Fruit fly (Drosophila melanogaster) whole organism, embryonic: Measurements from ENCODE around the gene CG1074.
A peak's percentile ranks its signal among the peaks of the same experiment; 100 is the strongest.

Experiments
- Atf-2 ChIP-seq: fragments of 200-800 bp; sonication (Bioruptor generic); optimal IDR thresholded peaks from 2 replicates; lab custom pipeline; 2016; ENCODE audit warnings: missing biosample characterization, missing genetic modification characterization
- Atf3 ChIP-seq: fragments of 200-800 bp; sonication (Bioruptor generic); optimal IDR thresholded peaks from 3 replicates; lab custom pipeline; 2016; ENCODE audit warnings: missing biosample characterization, missing genetic modification characterization
- Atf6 ChIP-seq: fragments of 200-800 bp; sonication (Bioruptor generic); IDR thresholded peaks from 2 replicates; pipeline ENCODE4 v1.3.6; 2022; ENCODE audit warnings: missing biosample characterization, missing genetic modification characterization
- CG1024 ChIP-seq: fragments of 200-800 bp; sonication (Bioruptor generic); IDR thresholded peaks from 2 replicates; pipeline ENCODE4 v1.3.6; 2022; ENCODE audit warnings: missing biosample characterization, missing genetic modification characterization
- CG11398 ChIP-seq: fragments of 200-800 bp; sonication (Bioruptor generic); optimal IDR thresholded peaks from 2 replicates; lab custom pipeline; 2016; ENCODE audit warnings: missing biosample characterization, missing genetic modification characterization
- CG14050 ChIP-seq: fragments of 200-800 bp; sonication (Bioruptor generic); IDR thresholded peaks from 3 replicates; pipeline ENCODE4 v1.3.6; 2022; ENCODE audit warnings: missing biosample characterization, missing genetic modification characterization
- CG15073 ChIP-seq: fragments of 200-800 bp; sonication (Bioruptor generic); optimal IDR thresholded peaks from 2 replicates; lab custom pipeline; 2016; ENCODE audit warnings: missing biosample characterization, missing genetic modification characterization
- CG17568 ChIP-seq: fragments of 200-800 bp; sonication (Bioruptor generic); optimal IDR thresholded peaks from 2 replicates; lab custom pipeline; 2018; ENCODE audit warnings: missing biosample characterization, mild to moderate bottlenecking, missing genetic modification characterization, moderate library complexity
- CG1832 ChIP-seq: fragments of 200-800 bp; sonication (Bioruptor generic); optimal IDR thresholded peaks from 2 replicates; lab custom pipeline; 2017; ENCODE audit warnings: missing biosample characterization, mild to moderate bottlenecking, missing genetic modification characterization, inconsistent platforms
- CG2875 ChIP-seq: fragments of 200-800 bp; sonication (Bioruptor generic); optimal IDR thresholded peaks from 2 replicates; lab custom pipeline; 2017; ENCODE audit warnings: missing biosample characterization, mild to moderate bottlenecking, missing genetic modification characterization, missing genetic modification reagents
- CG3065 ChIP-seq: fragments of 200-800 bp; sonication (Bioruptor generic); optimal IDR thresholded peaks from 2 replicates; lab custom pipeline; 2016; ENCODE audit warnings: missing biosample characterization, missing genetic modification characterization
- CG33557 ChIP-seq: fragments of 200-800 bp; sonication (Bioruptor generic); optimal IDR thresholded peaks from 2 replicates; lab custom pipeline; 2019; ENCODE audit warnings: missing biosample characterization, mild to moderate bottlenecking, missing genetic modification characterization, moderate library complexity
- CG6272 ChIP-seq: fragments of 200-800 bp; sonication (Bioruptor generic); IDR thresholded peaks from 2 replicates; pipeline ENCODE4 v1.3.6; 2022; ENCODE audit warnings: missing biosample characterization, missing genetic modification characterization
- CG7839 ChIP-seq: fragments of 200-800 bp; sonication (Bioruptor generic); optimal IDR thresholded peaks from 3 replicates; lab custom pipeline; 2018; ENCODE audit warnings: missing biosample characterization, mild to moderate bottlenecking, missing genetic modification characterization, moderate library complexity
- CG8281 ChIP-seq: fragments of 200-800 bp; sonication (Bioruptor generic); optimal IDR thresholded peaks from 2 replicates; lab custom pipeline; 2018; ENCODE audit warnings: missing biosample characterization, mild to moderate bottlenecking, missing genetic modification characterization, moderate library complexity
- CG8478 ChIP-seq: fragments of >200 bp; optimal IDR thresholded peaks from 2 replicates; lab custom pipeline; 2018
- D ChIP-seq, 2 experiments: fragments of 200-800 bp in 1 of 2; fragments of >200 bp in 1 of 2; sonication (Bioruptor generic) in 1 of 2; optimal IDR thresholded peaks; 2 replicates in 1 of 2; 3 replicates in 1 of 2; lab custom pipeline; 2017; ENCODE audit warnings: mild to moderate bottlenecking in 1 of 2, missing biosample characterization in 1 of 2, missing genetic modification characterization in 1 of 2, missing genetic modification reagents in 1 of 2
- Dp ChIP-seq: fragments of 200-800 bp; sonication (Bioruptor generic); optimal IDR thresholded peaks from 2 replicates; lab custom pipeline; 2018; ENCODE audit warnings: missing biosample characterization, mild to moderate bottlenecking, missing genetic modification characterization, moderate library complexity
- E2f2 ChIP-seq: fragments of 200-800 bp; sonication (Bioruptor generic); IDR thresholded peaks from 2 replicates; pipeline ENCODE4 v1.3.6; 2022; ENCODE audit warnings: missing biosample characterization, missing genetic modification characterization
- Fer1 ChIP-seq: fragments of 200-800 bp; sonication (Bioruptor generic); optimal IDR thresholded peaks from 2 replicates; lab custom pipeline; 2017; ENCODE audit warnings: missing biosample characterization, mild to moderate bottlenecking, missing genetic modification characterization
- Max ChIP-seq: fragments of 200-800 bp; sonication (Bioruptor generic); optimal IDR thresholded peaks from 2 replicates; lab custom pipeline; 2016; ENCODE audit warnings: missing biosample characterization, mild to moderate bottlenecking, missing genetic modification characterization
- NK7.1 ChIP-seq: fragments of 200-800 bp; sonication (Bioruptor generic); optimal IDR thresholded peaks from 3 replicates; lab custom pipeline; 2016; ENCODE audit warnings: missing biosample characterization, missing genetic modification characterization
- ac ChIP-seq: fragments of 200-800 bp; sonication (Bioruptor generic); optimal IDR thresholded peaks from 3 replicates; lab custom pipeline; 2017; ENCODE audit warnings: missing biosample characterization, mild to moderate bottlenecking, missing genetic modification characterization
- amos ChIP-seq: fragments of 200-800 bp; sonication (Bioruptor generic); IDR thresholded peaks from 2 replicates; pipeline ENCODE4 v1.3.6; 2022; ENCODE audit warnings: missing biosample characterization, missing genetic modification characterization; ENCODE audit not compliant: partially characterized antibody
- chm ChIP-seq: fragments of 200-800 bp; sonication (Bioruptor generic); IDR thresholded peaks from 2 replicates; pipeline ENCODE4 v1.3.6; 2022; ENCODE audit warnings: missing biosample characterization, missing genetic modification characterization
- danr ChIP-seq: fragments of 200-800 bp; sonication (Bioruptor generic); IDR thresholded peaks from 2 replicates; pipeline ENCODE4 v1.3.6; 2022; ENCODE audit warnings: missing biosample characterization, missing genetic modification characterization
- hb ChIP-seq: fragments of 200-800 bp; sonication (Bioruptor generic); IDR thresholded peaks from 3 replicates; pipeline ENCODE4 v1.3.6; 2022; ENCODE audit warnings: missing biosample characterization, missing genetic modification characterization; ENCODE audit not compliant: partially characterized antibody
- hth ChIP-seq: fragments of >200 bp; optimal IDR thresholded peaks from 2 replicates; lab custom pipeline; 2017; ENCODE audit warnings: inconsistent platforms
- ind ChIP-seq: fragments of 200-800 bp; sonication (Bioruptor generic); optimal IDR thresholded peaks from 3 replicates; lab custom pipeline; 2016; ENCODE audit warnings: missing biosample characterization, missing genetic modification characterization
- jumu ChIP-seq: fragments of 200-800 bp; sonication (Bioruptor generic); optimal IDR thresholded peaks from 3 replicates; lab custom pipeline; 2016; ENCODE audit warnings: missing biosample characterization, missing genetic modification characterization
- kay ChIP-seq: fragments of 200-800 bp; sonication (Bioruptor generic); optimal IDR thresholded peaks from 2 replicates; lab custom pipeline; 2016; ENCODE audit warnings: missing biosample characterization, missing genetic modification characterization
- lab ChIP-seq: fragments of 200-800 bp; sonication (Bioruptor generic); optimal IDR thresholded peaks from 3 replicates; lab custom pipeline; 2017; ENCODE audit warnings: missing biosample characterization, missing genetic modification characterization, mild to moderate bottlenecking, moderate library complexity, missing genetic modification reagents
- lmd ChIP-seq: fragments of 200-800 bp; sonication (Bioruptor generic); IDR thresholded peaks from 2 replicates; pipeline ENCODE4 v1.3.6; 2022; ENCODE audit warnings: missing biosample characterization, missing genetic modification characterization
- lola ChIP-seq, 3 experiments: fragments of >200 bp in 2 of 3; fragments of 200-800 bp in 1 of 3; sonication (Bioruptor generic) in 1 of 3; optimal IDR thresholded peaks; 2 replicates each; lab custom pipeline; 2017 to 2019; ENCODE audit warnings: missing biosample characterization in 3 of 3, missing genetic modification characterization in 3 of 3, mild to moderate bottlenecking in 1 of 3, moderate library complexity in 1 of 3
- mam ChIP-seq: fragments of 200-800 bp; sonication (Bioruptor generic); optimal IDR thresholded peaks from 3 replicates; lab custom pipeline; 2016; ENCODE audit warnings: missing biosample characterization, missing genetic modification characterization
- p53 ChIP-seq: fragments of 200-800 bp; sonication (Bioruptor generic); optimal IDR thresholded peaks from 2 replicates; lab custom pipeline; 2016; ENCODE audit warnings: missing biosample characterization, missing genetic modification characterization
- pho ChIP-seq: fragments of 200-800 bp; sonication (Bioruptor generic); optimal IDR thresholded peaks from 2 replicates; lab custom pipeline; 2016; ENCODE audit warnings: missing biosample characterization, missing genetic modification characterization
- pzg ChIP-seq: fragments of 200-800 bp; sonication (Bioruptor generic); optimal IDR thresholded peaks from 3 replicates; lab custom pipeline; 2018; ENCODE audit warnings: missing biosample characterization, mild to moderate bottlenecking, missing genetic modification characterization, moderate library complexity
- sc ChIP-seq, 3 experiments: fragments of >200 bp in 2 of 3; fragments of 200-800 bp in 1 of 3; sonication (Bioruptor generic) in 1 of 3; optimal IDR thresholded peaks; 2 replicates in 2 of 3; 3 replicates in 1 of 3; lab custom pipeline; 2017; ENCODE audit warnings: mild to moderate bottlenecking in 1 of 3, missing biosample characterization in 1 of 3, missing genetic modification characterization in 1 of 3, missing genetic modification reagents in 1 of 3
- seq ChIP-seq: fragments of 200-800 bp; sonication (Bioruptor generic); IDR thresholded peaks from 2 replicates; pipeline ENCODE4 v1.3.6; 2022; ENCODE audit warnings: missing biosample characterization, missing genetic modification characterization
- slou ChIP-seq: fragments of 200-800 bp; sonication (Bioruptor generic); optimal IDR thresholded peaks from 3 replicates; lab custom pipeline; 2016; ENCODE audit warnings: missing biosample characterization, missing genetic modification characterization
- sob ChIP-seq: fragments of 200-800 bp; sonication (Bioruptor generic); IDR thresholded peaks from 2 replicates; pipeline ENCODE4 v1.3.6; 2022; ENCODE audit warnings: missing biosample characterization, missing genetic modification characterization
- stc ChIP-seq: fragments of 200-800 bp; sonication (Bioruptor generic); IDR thresholded peaks from 2 replicates; pipeline ENCODE4 v1.3.6; 2022; ENCODE audit warnings: missing biosample characterization, missing genetic modification characterization
- toy ChIP-seq: fragments of 200-800 bp; sonication (Bioruptor generic); IDR thresholded peaks from 2 replicates; pipeline ENCODE4 v1.3.6; 2022; ENCODE audit warnings: missing biosample characterization, missing genetic modification characterization
- trem ChIP-seq: fragments of 200-800 bp; optimal IDR thresholded peaks from 3 replicates; lab custom pipeline; 2019; ENCODE audit warnings: missing biosample characterization, mild to moderate bottlenecking, missing genetic modification characterization, moderate library complexity
- twi ChIP-seq: fragments of 200-800 bp; optimal IDR thresholded peaks from 2 replicates; lab custom pipeline; 2019; ENCODE audit warnings: missing biosample characterization, mild to moderate bottlenecking, missing genetic modification characterization, moderate library complexity
- unc-4 ChIP-seq: fragments of 200-800 bp; sonication (Bioruptor generic); IDR thresholded peaks from 2 replicates; pipeline ENCODE4 v1.3.6; 2022; ENCODE audit warnings: missing biosample characterization, missing genetic modification characterization; ENCODE audit not compliant: partially characterized antibody
- wek ChIP-seq: fragments of 200-800 bp; sonication (Bioruptor generic); optimal IDR thresholded peaks from 3 replicates; lab custom pipeline; 2018; ENCODE audit warnings: missing biosample characterization, mild to moderate bottlenecking, missing genetic modification characterization, moderate library complexity

The CG1074 gene

dm6 chr3R:4394654-4395581, 38.8 kb upstream of the CG1074 start (continued):
- TF ChIP-seq pzg (GFP tag; lab: Kevin White, UChicago) (peak; percentile 13), seq (GFP tag; lab: Robert Waterston, UW) (peak; percentile 91), CG7839 (peak; percentile 94), kay (GFP tag; lab: Kevin White, UChicago) (peak; percentile 76), slou (GFP tag; lab: Kevin White, UChicago) (peak; percentile 34), CG6272 (peak; percentile 79), hb (GFP tag; lab: Robert Waterston, UW) (no peak), CG17568 (GFP tag; lab: Kevin White, UChicago) (peak; percentile 74), sob (GFP tag; lab: Robert Waterston, UW) (peak; percentile 88), ind (GFP tag; lab: Kevin White, UChicago) (peak; percentile 91), CG8281 (tag; lab: Kevin White, UChicago) (peak; percentile 57), chm (peak; percentile 17; the same call in 1 of the 2 replicates), sc (optimal IDR thresholded peaks at IDR 0.05; lab: Kevin White, UChicago) (no peak), sc (GFP tag; optimal IDR thresholded peaks at IDR 0.05; lab: Kevin White, UChicago) (peak; percentile 47), wek (GFP tag; lab: Kevin White, UChicago) (peak; percentile 52), lmd (GFP tag; lab: Robert Waterston, UW) (peak; percentile 88), lola (GFP tag; optimal IDR thresholded peaks at IDR 0.05; lab: Kevin White, UChicago) (peak in 1 of 3 experiments; percentile 51), CG14050 (GFP tag; lab: Robert Waterston, UW) (peak; percentile 86), danr (peak; percentile 67), toy (no peak), D (optimal IDR thresholded peaks at IDR 0.05; lab: Kevin White, UChicago) (no peak), D (GFP tag; optimal IDR thresholded peaks at IDR 0.05; lab: Kevin White, UChicago) (peak; percentile 76), lab (GFP tag; lab: Kevin White, UChicago) (peak; percentile 95), CG2875 (GFP tag; lab: Kevin White, UChicago) (peak; percentile 75), CG1024 (GFP tag; lab: Robert Waterston, UW) (peak; percentile 67; the same call in 1 of the 2 replicates), NK7.1 (GFP tag; lab: Kevin White, UChicago) (peak; percentile 75), twi (peak; percentile 57), CG1832 (GFP tag; lab: Kevin White, UChicago) (no peak), CG15073 (GFP tag; lab: Kevin White, UChicago) (no peak), CG11398 (GFP tag; lab: Kevin White, UChicago) (peak; percentile 74), amos (GFP tag; lab: Robert Waterston, UW) (no peak), mam (GFP tag; lab: Kevin White, UChicago) (peak; percentile 88), p53 (GFP tag; lab: Kevin White, UChicago) (peak; percentile 49), CG3065 (GFP tag; lab: Kevin White, UChicago) (peak; percentile 57), CG33557 (GFP tag; lab: Kevin White, UChicago) (no peak), Atf6 (GFP tag; lab: Robert Waterston, UW) (peak; percentile 95), Atf-2 (GFP tag; lab: Kevin White, UChicago) (peak; percentile 79), Dp (GFP tag; lab: Kevin White, UChicago) (no peak), stc (GFP tag; lab: Robert Waterston, UW) (peak; percentile 89), Fer1 (GFP tag; lab: Kevin White, UChicago) (peak; percentile 90), ac (no peak), Max (GFP tag; lab: Kevin White, UChicago) (peak; percentile 85), pho (GFP tag; lab: Kevin White, UChicago) (peak; percentile 89), unc-4 (no peak), CG8478 (lab: Kevin White, UChicago) (no peak), trem (peak; percentile 53), E2f2 (GFP tag; lab: Robert Waterston, UW) (peak; percentile 56), hth (lab: Kevin White, UChicago) (no peak), jumu (GFP tag; lab: Kevin White, UChicago) (peak; percentile 69), Atf3 (GFP tag; lab: Kevin White, UChicago) (peak; percentile 64)
